Worm (Caenorhabditis elegans): ENCODE results near the gene str-113.

Gene str-113

ce11 chrV:3644193-3644693 is 22.5 kb downstream of the str-113 start, which contains the start of gene F59B1.8 (continued):
- no peak for TF ChIP-seq mbf-1 (tag; optimal IDR thresholded peaks at IDR 0.05)
- TF ChIP-seq mab-5 (tag; optimal IDR thresholded peaks at IDR 0.05) = no peak
- no peak for TF ChIP-seq nhr-11 (tag; optimal IDR thresholded peaks at IDR 0.05)

- TF ChIP-seq alr-1 (tag; optimal IDR thresholded peaks at IDR 0.05) (no peak), sem-4 (tag; optimal IDR thresholded peaks at IDR 0.05) (no peak), ztf-11 (tag; optimal IDR thresholded peaks at IDR 0.05) (no peak), ceh-82 (tag; optimal IDR thresholded peaks at IDR 0.05) (no peak), nhr-12 (tag; optimal IDR thresholded peaks at IDR 0.05) (no peak), crh-2 (tag; optimal IDR thresholded peaks at IDR 0.05) (no peak), nhr-11 (tag; optimal IDR thresholded peaks at IDR 0.05) (no peak), skn-1 (tag; optimal IDR thresholded peaks at IDR 0.05) (no peak), lsy-2 (tag; optimal IDR thresholded peaks at IDR 0.05) (no peak), nhr-6 (tag; optimal IDR thresholded peaks at IDR 0.05) (no peak)
Observed at ce11 chrV:3639873-3640272, 26.9 kb downstream of the str-113 start.

- TF ChIP-seq nhr-6 (tag; optimal IDR thresholded peaks at IDR 0.05) = no peak
- no peak for TF ChIP-seq blmp-1 (tag; optimal IDR thresholded peaks at IDR 0.05; ENCODE audit: insufficient read depth)
- TF ChIP-seq ztf-4 (tag; optimal IDR thresholded peaks at IDR 0.05) = no peak
- no peak for TF ChIP-seq F13H6.1 (tag; optimal IDR thresholded peaks at IDR 0.05)
- no peak for TF ChIP-seq ceh-82 (tag; optimal IDR thresholded peaks at IDR 0.05)
- no peak for TF ChIP-seq nhr-12 (tag; optimal IDR thresholded peaks at IDR 0.05)
- TF ChIP-seq lsy-2 (tag; optimal IDR thresholded peaks at IDR 0.05) = no peak
- no peak for TF ChIP-seq skn-1 (tag; optimal IDR thresholded peaks at IDR 0.05)
- TF ChIP-seq lin-39 (tag; optimal IDR thresholded peaks at IDR 0.05) = no peak
- no peak for TF ChIP-seq dmd-4 (tag; optimal IDR thresholded peaks at IDR 0.05)
Observed at ce11 chrV:3637086-3637485, 29.7 kb downstream of the str-113 start, which contains the start of gene srx-41. Gene srx-41 (minus strand): TSS chrV:3637186.

ce11 chrV:3634293-3635016 is 32.3 kb downstream of the str-113 start:
- TF ChIP-seq nhr-21 (tag; optimal IDR thresholded peaks at IDR 0.05) = peak; percentile 4
- peak; percentile 75 for TF ChIP-seq fos-1 (tag; optimal IDR thresholded peaks at IDR 0.05)
- peak; percentile 42 for TF ChIP-seq F13H6.1 (tag; optimal IDR thresholded peaks at IDR 0.05)
- peak; percentile 3 for TF ChIP-seq sma-3 (GFP tag; optimal IDR thresholded peaks at IDR 0.05)
- no peak for TF ChIP-seq C34F6.9 (tag; optimal IDR thresholded peaks at IDR 0.05)
- peak; percentile 22 for TF ChIP-seq ama-1 (optimal IDR thresholded peaks at IDR 0.05)
- peak; percentile 50 for TF ChIP-seq sma-9 (GFP tag; optimal IDR thresholded peaks at IDR 0.05)
- no peak for TF ChIP-seq sma-9 (tag; optimal IDR thresholded peaks at IDR 0.05)
- no peak for TF ChIP-seq Y55F3AM.14 (GFP tag; optimal IDR thresholded peaks at IDR 0.05)
- no peak for TF ChIP-seq blmp-1 (tag; optimal IDR thresholded peaks at IDR 0.05; ENCODE audit: insufficient read depth)
- no peak for TF ChIP-seq lsy-2 (tag; optimal IDR thresholded peaks at IDR 0.05)
- TF ChIP-seq crh-2 (tag; optimal IDR thresholded peaks at IDR 0.05) = peak; percentile 57
- TF ChIP-seq nhr-129 (tag; optimal IDR thresholded peaks at IDR 0.05) = peak; percentile 24
- peak; percentile 19 for TF ChIP-seq skn-1 (tag; optimal IDR thresholded peaks at IDR 0.05)
- peak; percentile 18 for TF ChIP-seq gmeb-1 (tag; optimal IDR thresholded peaks at IDR 0.05)
- TF ChIP-seq lin-13 (GFP tag; optimal IDR thresholded peaks at IDR 0.05) = peak; percentile 12

- TF ChIP-seq zag-1 (tag; optimal IDR thresholded peaks at IDR 0.05) (no peak), elt-3 (tag; optimal IDR thresholded peaks at IDR 0.05) (no peak), egl-27 (tag; optimal IDR thresholded peaks at IDR 0.05) (no peak), peb-1 (tag; optimal IDR thresholded peaks at IDR 0.05) (no peak), lin-11 (tag; optimal IDR thresholded peaks at IDR 0.05) (no peak)
Observed at ce11 chrV:3633041-3633440, 33.7 kb downstream of the str-113 start, which contains the start of gene F59B1.2. Gene F59B1.2 (plus strand): TSS chrV:3633341.
